Worm (Caenorhabditis elegans) whole organism, L2 larva: ENCODE data around the gene Y37H2A.10.

ENCODE experiments used
- C34F6.9 ChIP-seq: fragments of 150-350 bp; optimal IDR thresholded peaks from 2 replicates; lab custom pipeline; 2014; ENCODE audit warnings: missing biosample characterization, missing genetic modification characterization
- F13H6.1 ChIP-seq: sonication (generic microtip); optimal IDR thresholded peaks from 2 replicates; lab custom pipeline; 2016; ENCODE audit warnings: missing genetic modification characterization, missing compliant biosample characterization
- R02D3.7 ChIP-seq: fragments of 150-350 bp; optimal IDR thresholded peaks from 2 replicates; lab custom pipeline; 2014; ENCODE audit warnings: missing biosample characterization, missing genetic modification characterization
- Y55F3AM.14 ChIP-seq: fragments of 200-800 bp; sonication (Bioruptor generic); optimal IDR thresholded peaks from 2 replicates; lab custom pipeline; 2018; ENCODE audit warnings: mild to moderate bottlenecking, missing genetic modification characterization, missing compliant biosample characterization
- ZK546.5 ChIP-seq: sonication (generic microtip); optimal IDR thresholded peaks from 2 replicates; lab custom pipeline; 2017; ENCODE audit warnings: missing biosample characterization, missing genetic modification characterization
- alr-1 ChIP-seq: fragments of 150-350 bp; optimal IDR thresholded peaks from 2 replicates; lab custom pipeline; 2014; ENCODE audit warnings: missing biosample characterization, missing genetic modification characterization
- aly-2 ChIP-seq: fragments of 150-350 bp; optimal IDR thresholded peaks from 2 replicates; lab custom pipeline; 2014; ENCODE audit warnings: missing biosample characterization, missing genetic modification characterization
- blmp-1 ChIP-seq: sonication (generic microtip); optimal IDR thresholded peaks from 2 replicates; lab custom pipeline; 2017; ENCODE audit warnings: missing genetic modification characterization, mild to moderate bottlenecking, missing compliant biosample characterization, antibody characterized with exemption, moderate library complexity; ENCODE audit not compliant: insufficient read depth
- ceh-16 ChIP-seq: fragments of 150-350 bp; optimal IDR thresholded peaks from 2 replicates; lab custom pipeline; 2014; ENCODE audit warnings: missing biosample characterization, missing genetic modification characterization
- crh-2 ChIP-seq: sonication (generic microtip); optimal IDR thresholded peaks from 2 replicates; lab custom pipeline; 2017; ENCODE audit warnings: missing biosample characterization, missing genetic modification characterization
- dmd-4 ChIP-seq: sonication (generic microtip); optimal IDR thresholded peaks from 2 replicates; lab custom pipeline; 2017; ENCODE audit warnings: missing biosample characterization, missing genetic modification characterization
- elt-3 ChIP-seq: sonication (generic microtip); optimal IDR thresholded peaks from 2 replicates; lab custom pipeline; 2017; ENCODE audit warnings: missing biosample characterization, missing genetic modification characterization
- fos-1 ChIP-seq: fragments of 150-350 bp; optimal IDR thresholded peaks from 2 replicates; lab custom pipeline; 2014; ENCODE audit warnings: missing biosample characterization, missing genetic modification characterization
- lin-39 ChIP-seq: fragments of 150-350 bp; optimal IDR thresholded peaks from 2 replicates; lab custom pipeline; 2014; ENCODE audit warnings: missing biosample characterization, missing genetic modification reagents, missing genetic modification characterization
- lsy-2 ChIP-seq, 2 experiments: fragments of 150-350 bp in 1 of 2; sonication (generic microtip) in 1 of 2; optimal IDR thresholded peaks; 2 replicates each; lab custom pipeline; 2014 to 2017; ENCODE audit warnings: missing biosample characterization in 2 of 2, missing genetic modification characterization in 2 of 2
- mab-5 ChIP-seq: fragments of 150-350 bp; optimal IDR thresholded peaks from 2 replicates; lab custom pipeline; 2014; ENCODE audit warnings: missing biosample characterization, missing genetic modification characterization
- mbf-1 ChIP-seq: sonication (generic microtip); optimal IDR thresholded peaks from 2 replicates; lab custom pipeline; 2017; ENCODE audit warnings: missing biosample characterization, missing genetic modification characterization
- mdl-1 ChIP-seq, 2 experiments: fragments of 150-350 bp in 1 of 2; sonication (generic microtip) in 1 of 2; optimal IDR thresholded peaks; 2 replicates each; lab custom pipeline; 2017; ENCODE audit warnings: missing biosample characterization in 2 of 2, missing genetic modification characterization in 2 of 2
- nhr-11 ChIP-seq: fragments of 150-350 bp; optimal IDR thresholded peaks from 2 replicates; lab custom pipeline; 2014; ENCODE audit warnings: missing biosample characterization, missing genetic modification characterization
- nhr-21 ChIP-seq: fragments of 150-350 bp; optimal IDR thresholded peaks from 2 replicates; lab custom pipeline; 2014; ENCODE audit warnings: missing biosample characterization, missing genetic modification characterization
- nhr-23 ChIP-seq: fragments of 150-350 bp; optimal IDR thresholded peaks from 2 replicates; lab custom pipeline; 2014; ENCODE audit warnings: missing biosample characterization, missing genetic modification reagents, missing genetic modification characterization
- nhr-237 ChIP-seq: fragments of 150-350 bp; optimal IDR thresholded peaks from 2 replicates; lab custom pipeline; 2014; ENCODE audit warnings: missing biosample characterization, missing genetic modification characterization
- nhr-25 ChIP-seq: fragments of 150-350 bp; sonication (generic microtip); optimal IDR thresholded peaks from 3 replicates; lab custom pipeline; 2014; ENCODE audit warnings: missing biosample characterization, missing genetic modification characterization
- nhr-6 ChIP-seq: fragments of 150-350 bp; optimal IDR thresholded peaks from 2 replicates; lab custom pipeline; 2014; ENCODE audit warnings: missing biosample characterization, missing genetic modification characterization
- nhr-77 ChIP-seq: fragments of 150-350 bp; optimal IDR thresholded peaks from 2 replicates; lab custom pipeline; 2014; ENCODE audit warnings: missing biosample characterization, missing genetic modification characterization
- peb-1 ChIP-seq: fragments of 150-350 bp; optimal IDR thresholded peaks from 2 replicates; lab custom pipeline; 2014; ENCODE audit warnings: missing biosample characterization, missing genetic modification characterization
- sem-4 ChIP-seq: fragments of 150-350 bp; optimal IDR thresholded peaks from 2 replicates; lab custom pipeline; 2014; ENCODE audit warnings: missing biosample characterization, missing genetic modification reagents, missing genetic modification characterization
- sma-3 ChIP-seq: sonication (generic microtip); optimal IDR thresholded peaks from 2 replicates; lab custom pipeline; 2016; ENCODE audit warnings: missing genetic modification reagents, missing genetic modification characterization, missing compliant biosample characterization
- snpc-4 ChIP-seq: fragments of 150-350 bp; optimal IDR thresholded peaks from 2 replicates; lab custom pipeline; 2014; ENCODE audit warnings: missing biosample characterization, missing genetic modification characterization
- unc-39 ChIP-seq: fragments of 150-350 bp; optimal IDR thresholded peaks from 2 replicates; lab custom pipeline; 2014; ENCODE audit warnings: missing biosample characterization, missing genetic modification characterization
- unc-55 ChIP-seq: fragments of 150-350 bp; sonication (generic microtip); optimal IDR thresholded peaks from 3 replicates; lab custom pipeline; 2014; ENCODE audit warnings: missing biosample characterization, missing genetic modification reagents, missing genetic modification characterization
- unc-62 ChIP-seq: fragments of 150-350 bp; optimal IDR thresholded peaks from 2 replicates; lab custom pipeline; 2014; ENCODE audit warnings: missing biosample characterization, missing genetic modification reagents, missing genetic modification characterization
- zag-1 ChIP-seq: fragments of 150-350 bp; optimal IDR thresholded peaks from 2 replicates; lab custom pipeline; 2014; ENCODE audit warnings: missing biosample characterization, missing genetic modification characterization
- ztf-1 ChIP-seq: fragments of 200-800 bp; sonication (Bioruptor generic); conservative IDR thresholded peaks from 2 replicates; pipeline ENCODE4 v1.3.6; 2022; ENCODE audit warnings: missing genetic modification characterization, missing compliant biosample characterization

Y37H2A.10 gene

ce11 chrV:18138695-18139094, at the start of gene Y37H2A.10:
TSS of gene Y37H2A.10 (plus strand) at chrV:18138995.
- TF ChIP-seq F13H6.1 (no peak), mab-5 (tag; lab: Kevin White, UChicago) (no peak), ZK546.5 (tag; lab: Kevin White, UChicago) (no peak), R02D3.7 (tag; lab: Kevin White, UChicago) (no peak), Y55F3AM.14 (GFP tag; lab: Kevin White, UChicago) (no peak), ceh-16 (tag; lab: Kevin White, UChicago) (no peak), C34F6.9 (tag; lab: Kevin White, UChicago) (no peak), unc-39 (tag; lab: Kevin White, UChicago) (no peak)

ce11 chrV:18091216-18091615, 47.6 kb upstream of the Y37H2A.10 start:
- TF ChIP-seq mbf-1 (tag; lab: Kevin White, UChicago) (no peak), lin-39 (tag; lab: Kevin White, UChicago) (no peak), blmp-1 (no peak), F13H6.1 (no peak), unc-55 (GFP tag; lab: Kevin White, UChicago) (no peak), mdl-1 (tag; optimal IDR thresholded peaks at IDR 0.05; lab: Kevin White, UChicago) (no peak), Y55F3AM.14 (GFP tag; lab: Kevin White, UChicago) (no peak), nhr-21 (no peak), fos-1 (tag; lab: Kevin White, UChicago) (no peak), lsy-2 (tag; optimal IDR thresholded peaks at IDR 0.05; lab: Kevin White, UChicago) (no peak), unc-62 (GFP tag; lab: Kevin White, UChicago) (no peak), snpc-4 (tag; lab: Kevin White, UChicago) (no peak), nhr-77 (tag; lab: Kevin White, UChicago) (no peak), elt-3 (tag; lab: Kevin White, UChicago) (no peak), dmd-4 (no peak), nhr-11 (tag; lab: Kevin White, UChicago) (no peak)

- TF ChIP-seq F13H6.1, result no peak
- TF ChIP-seq peb-1, result no peak
- TF ChIP-seq blmp-1, result no peak
- no peak for TF ChIP-seq ztf-1 (GFP tag; lab: Robert Waterston, UW)
- TF ChIP-seq aly-2 (tag; lab: Kevin White, UChicago), result no peak
- TF ChIP-seq unc-39 (tag; lab: Kevin White, UChicago), result no peak
- no peak for TF ChIP-seq R02D3.7 (tag; lab: Kevin White, UChicago)
- no peak for TF ChIP-seq lsy-2 (tag; optimal IDR thresholded peaks at IDR 0.05; lab: Kevin White, UChicago)
- no peak for TF ChIP-seq nhr-11 (tag; lab: Kevin White, UChicago)
- TF ChIP-seq ZK546.5 (tag; lab: Kevin White, UChicago), result no peak
Observed at ce11 chrV:18093941-18094340, 44.9 kb upstream of the Y37H2A.10 start.

- no peak for TF ChIP-seq nhr-21
- no peak for TF ChIP-seq nhr-23 (tag; lab: Kevin White, UChicago)
Observed at ce11 chrV:18098387-18098786, 40.4 kb upstream of the Y37H2A.10 start, which contains the start of gene par-4. TSS of gene par-4 (plus strand) at chrV:18098687.

- no peak for TF ChIP-seq C34F6.9 (tag; lab: Kevin White, UChicago)
- no peak for TF ChIP-seq nhr-25 (tag; lab: Kevin White, UChicago)
- no peak for TF ChIP-seq mab-5 (tag; lab: Kevin White, UChicago)
- TF ChIP-seq zag-1 (tag; lab: Kevin White, UChicago), result no peak
- no peak for TF ChIP-seq mdl-1 (tag; optimal IDR thresholded peaks at IDR 0.05; lab: Kevin White, UChicago)
- no peak for TF ChIP-seq blmp-1
- TF ChIP-seq nhr-237 (tag; lab: Kevin White, UChicago), result no peak
- TF ChIP-seq nhr-6 (tag; lab: Kevin White, UChicago), result no peak
- TF ChIP-seq fos-1 (tag; lab: Kevin White, UChicago), result no peak
- no peak for TF ChIP-seq nhr-77 (tag; lab: Kevin White, UChicago)
- no peak for TF ChIP-seq crh-2 (tag; lab: Kevin White, UChicago)
- no peak for TF ChIP-seq sma-3 (GFP tag; lab: Kevin White, UChicago)
- TF ChIP-seq ZK546.5 (tag; lab: Kevin White, UChicago), result no peak
- no peak for TF ChIP-seq sem-4 (tag; lab: Kevin White, UChicago)
- no peak for TF ChIP-seq alr-1
- no peak for TF ChIP-seq F13H6.1
- no peak for TF ChIP-seq unc-55 (GFP tag; lab: Kevin White, UChicago)
- TF ChIP-seq ztf-1 (GFP tag; lab: Robert Waterston, UW), result no peak
- TF ChIP-seq Y55F3AM.14 (GFP tag; lab: Kevin White, UChicago), result no peak
Observed at ce11 chrV:18106055-18106454, 32.7 kb upstream of the Y37H2A.10 start.
